Worm (Caenorhabditis elegans) whole organism, L2 larva: ENCODE data around the gene ctsa-1.1.

Experiments used
- C34F6.9 ChIP-seq: fragments of 150-350 bp; optimal IDR thresholded peaks from 2 replicates; lab custom pipeline; 2014; ENCODE audit warnings: missing biosample characterization, missing genetic modification characterization
- F13H6.1 ChIP-seq: sonication (generic microtip); optimal IDR thresholded peaks from 2 replicates; lab custom pipeline; 2016; ENCODE audit warnings: missing genetic modification characterization, missing compliant biosample characterization
- R02D3.7 ChIP-seq: fragments of 150-350 bp; optimal IDR thresholded peaks from 2 replicates; lab custom pipeline; 2014; ENCODE audit warnings: missing biosample characterization, missing genetic modification characterization
- Y55F3AM.14 ChIP-seq: fragments of 200-800 bp; sonication (Bioruptor generic); optimal IDR thresholded peaks from 2 replicates; lab custom pipeline; 2018; ENCODE audit warnings: mild to moderate bottlenecking, missing genetic modification characterization, missing compliant biosample characterization
- ZK546.5 ChIP-seq: sonication (generic microtip); optimal IDR thresholded peaks from 2 replicates; lab custom pipeline; 2017; ENCODE audit warnings: missing biosample characterization, missing genetic modification characterization
- alr-1 ChIP-seq: fragments of 150-350 bp; optimal IDR thresholded peaks from 2 replicates; lab custom pipeline; 2014; ENCODE audit warnings: missing biosample characterization, missing genetic modification characterization
- aly-2 ChIP-seq: fragments of 150-350 bp; optimal IDR thresholded peaks from 2 replicates; lab custom pipeline; 2014; ENCODE audit warnings: missing biosample characterization, missing genetic modification characterization
- ama-1 ChIP-seq: fragments of 150-350 bp; optimal IDR thresholded peaks from 2 replicates; lab custom pipeline; 2018; ENCODE audit warnings: inconsistent platforms
- blmp-1 ChIP-seq: sonication (generic microtip); optimal IDR thresholded peaks from 2 replicates; lab custom pipeline; 2017; ENCODE audit warnings: missing genetic modification characterization, mild to moderate bottlenecking, missing compliant biosample characterization, antibody characterized with exemption, moderate library complexity; ENCODE audit not compliant: insufficient read depth
- ceh-16 ChIP-seq: fragments of 150-350 bp; optimal IDR thresholded peaks from 2 replicates; lab custom pipeline; 2014; ENCODE audit warnings: missing biosample characterization, missing genetic modification characterization
- ceh-82 ChIP-seq: fragments of 150-350 bp; optimal IDR thresholded peaks from 2 replicates; lab custom pipeline; 2014; ENCODE audit warnings: missing biosample characterization, missing genetic modification characterization
- crh-2 ChIP-seq: sonication (generic microtip); optimal IDR thresholded peaks from 2 replicates; lab custom pipeline; 2017; ENCODE audit warnings: missing biosample characterization, missing genetic modification characterization
- dmd-4 ChIP-seq: sonication (generic microtip); optimal IDR thresholded peaks from 2 replicates; lab custom pipeline; 2017; ENCODE audit warnings: missing biosample characterization, missing genetic modification characterization
- egl-27 ChIP-seq: sonication (generic microtip); optimal IDR thresholded peaks from 3 replicates; lab custom pipeline; 2017; ENCODE audit warnings: missing biosample characterization, missing genetic modification reagents, missing genetic modification characterization
- elt-1 ChIP-seq: fragments of 150-350 bp; optimal IDR thresholded peaks from 2 replicates; lab custom pipeline; 2014; ENCODE audit warnings: missing biosample characterization, missing genetic modification characterization
- elt-3 ChIP-seq: sonication (generic microtip); optimal IDR thresholded peaks from 2 replicates; lab custom pipeline; 2017; ENCODE audit warnings: missing biosample characterization, missing genetic modification characterization
- fos-1 ChIP-seq: fragments of 150-350 bp; optimal IDR thresholded peaks from 2 replicates; lab custom pipeline; 2014; ENCODE audit warnings: missing biosample characterization, missing genetic modification characterization
- gmeb-1 ChIP-seq: fragments of 150-350 bp; optimal IDR thresholded peaks from 2 replicates; lab custom pipeline; 2014; ENCODE audit warnings: missing biosample characterization, missing genetic modification characterization
- lin-11 ChIP-seq: fragments of 150-350 bp; sonication (generic microtip); optimal IDR thresholded peaks from 2 replicates; lab custom pipeline; 2014; ENCODE audit warnings: missing biosample characterization, missing genetic modification characterization, inconsistent platforms, mixed read lengths
- lin-13 ChIP-seq: fragments of 150-350 bp; optimal IDR thresholded peaks from 2 replicates; lab custom pipeline; 2014; ENCODE audit warnings: missing biosample characterization, missing genetic modification reagents, missing genetic modification characterization
- lin-39 ChIP-seq: fragments of 150-350 bp; optimal IDR thresholded peaks from 2 replicates; lab custom pipeline; 2014; ENCODE audit warnings: missing biosample characterization, missing genetic modification reagents, missing genetic modification characterization
- lsy-2 ChIP-seq, 2 experiments: fragments of 150-350 bp in 1 of 2; sonication (generic microtip) in 1 of 2; optimal IDR thresholded peaks; 2 replicates each; lab custom pipeline; 2014 to 2017; ENCODE audit warnings: missing biosample characterization in 2 of 2, missing genetic modification characterization in 2 of 2
- mab-5 ChIP-seq: fragments of 150-350 bp; optimal IDR thresholded peaks from 2 replicates; lab custom pipeline; 2014; ENCODE audit warnings: missing biosample characterization, missing genetic modification characterization
- mbf-1 ChIP-seq: sonication (generic microtip); optimal IDR thresholded peaks from 2 replicates; lab custom pipeline; 2017; ENCODE audit warnings: missing biosample characterization, missing genetic modification characterization
- mdl-1 ChIP-seq, 2 experiments: fragments of 150-350 bp in 1 of 2; sonication (generic microtip) in 1 of 2; optimal IDR thresholded peaks; 2 replicates each; lab custom pipeline; 2017; ENCODE audit warnings: missing biosample characterization in 2 of 2, missing genetic modification characterization in 2 of 2
- nhr-10 ChIP-seq: sonication (generic microtip); optimal IDR thresholded peaks from 2 replicates; lab custom pipeline; 2017; ENCODE audit warnings: missing biosample characterization, missing genetic modification characterization
- nhr-11 ChIP-seq: fragments of 150-350 bp; optimal IDR thresholded peaks from 2 replicates; lab custom pipeline; 2014; ENCODE audit warnings: missing biosample characterization, missing genetic modification characterization
- nhr-12 ChIP-seq: fragments of 150-350 bp; optimal IDR thresholded peaks from 2 replicates; lab custom pipeline; 2014; ENCODE audit warnings: missing biosample characterization, missing genetic modification characterization
- nhr-129 ChIP-seq: fragments of 150-350 bp; optimal IDR thresholded peaks from 2 replicates; lab custom pipeline; 2014; ENCODE audit warnings: missing biosample characterization, missing genetic modification characterization
- nhr-21 ChIP-seq: fragments of 150-350 bp; optimal IDR thresholded peaks from 2 replicates; lab custom pipeline; 2014; ENCODE audit warnings: missing biosample characterization, missing genetic modification characterization
- nhr-23 ChIP-seq: fragments of 150-350 bp; optimal IDR thresholded peaks from 2 replicates; lab custom pipeline; 2014; ENCODE audit warnings: missing biosample characterization, missing genetic modification reagents, missing genetic modification characterization
- nhr-237 ChIP-seq: fragments of 150-350 bp; optimal IDR thresholded peaks from 2 replicates; lab custom pipeline; 2014; ENCODE audit warnings: missing biosample characterization, missing genetic modification characterization
- nhr-25 ChIP-seq: fragments of 150-350 bp; sonication (generic microtip); optimal IDR thresholded peaks from 3 replicates; lab custom pipeline; 2014; ENCODE audit warnings: missing biosample characterization, missing genetic modification characterization
- nhr-6 ChIP-seq: fragments of 150-350 bp; optimal IDR thresholded peaks from 2 replicates; lab custom pipeline; 2014; ENCODE audit warnings: missing biosample characterization, missing genetic modification characterization
- nhr-77 ChIP-seq: fragments of 150-350 bp; optimal IDR thresholded peaks from 2 replicates; lab custom pipeline; 2014; ENCODE audit warnings: missing biosample characterization, missing genetic modification characterization
- peb-1 ChIP-seq: fragments of 150-350 bp; optimal IDR thresholded peaks from 2 replicates; lab custom pipeline; 2014; ENCODE audit warnings: missing biosample characterization, missing genetic modification characterization
- sem-4 ChIP-seq: fragments of 150-350 bp; optimal IDR thresholded peaks from 2 replicates; lab custom pipeline; 2014; ENCODE audit warnings: missing biosample characterization, missing genetic modification reagents, missing genetic modification characterization
- skn-1 ChIP-seq: sonication (generic microtip); optimal IDR thresholded peaks from 2 replicates; lab custom pipeline; 2017; ENCODE audit warnings: missing biosample characterization, missing genetic modification characterization
- sma-3 ChIP-seq: sonication (generic microtip); optimal IDR thresholded peaks from 2 replicates; lab custom pipeline; 2016; ENCODE audit warnings: missing genetic modification reagents, missing genetic modification characterization, missing compliant biosample characterization
- sma-9 ChIP-seq, 2 experiments: fragments of 150-350 bp in 1 of 2; sonication (generic microtip) in 1 of 2; optimal IDR thresholded peaks; 2 replicates each; lab custom pipeline; 2014 to 2016; ENCODE audit warnings: missing genetic modification characterization in 2 of 2, mild to moderate bottlenecking in 1 of 2, missing biosample characterization in 1 of 2, missing compliant biosample characterization in 1 of 2, missing genetic modification reagents in 1 of 2, moderate library complexity in 1 of 2
- snpc-4 ChIP-seq: fragments of 150-350 bp; optimal IDR thresholded peaks from 2 replicates; lab custom pipeline; 2014; ENCODE audit warnings: missing biosample characterization, missing genetic modification characterization
- unc-39 ChIP-seq: fragments of 150-350 bp; optimal IDR thresholded peaks from 2 replicates; lab custom pipeline; 2014; ENCODE audit warnings: missing biosample characterization, missing genetic modification characterization
- unc-55 ChIP-seq: fragments of 150-350 bp; sonication (generic microtip); optimal IDR thresholded peaks from 3 replicates; lab custom pipeline; 2014; ENCODE audit warnings: missing biosample characterization, missing genetic modification reagents, missing genetic modification characterization
- unc-62 ChIP-seq: fragments of 150-350 bp; optimal IDR thresholded peaks from 2 replicates; lab custom pipeline; 2014; ENCODE audit warnings: missing biosample characterization, missing genetic modification reagents, missing genetic modification characterization
- zag-1 ChIP-seq: fragments of 150-350 bp; optimal IDR thresholded peaks from 2 replicates; lab custom pipeline; 2014; ENCODE audit warnings: missing biosample characterization, missing genetic modification characterization
- ztf-1 ChIP-seq: fragments of 200-800 bp; sonication (Bioruptor generic); conservative IDR thresholded peaks from 2 replicates; pipeline ENCODE4 v1.3.6; 2022; ENCODE audit warnings: missing genetic modification characterization, missing compliant biosample characterization
- ztf-11 ChIP-seq: sonication (generic microtip); optimal IDR thresholded peaks from 2 replicates; lab custom pipeline; 2017; ENCODE audit warnings: missing biosample characterization, missing genetic modification characterization
- ztf-4 ChIP-seq: fragments of 150-350 bp; optimal IDR thresholded peaks from 2 replicates; lab custom pipeline; 2014; ENCODE audit warnings: missing biosample characterization, missing genetic modification characterization

ctsa-1.1 gene

ce11 chrII:4745281-4745680 is 7.8 kb downstream of the ctsa-1.1 start:
- TF ChIP-seq elt-1 (tag; lab: Kevin White, UChicago), result no peak
- no peak for TF ChIP-seq mab-5 (tag; lab: Kevin White, UChicago)
- TF ChIP-seq ceh-82, result no peak
- TF ChIP-seq nhr-10 (tag; lab: Kevin White, UChicago), result no peak
- TF ChIP-seq nhr-77 (tag; lab: Kevin White, UChicago), result no peak
- TF ChIP-seq nhr-6 (tag; lab: Kevin White, UChicago), result no peak
- TF ChIP-seq C34F6.9 (tag; lab: Kevin White, UChicago), result no peak
- no peak for TF ChIP-seq ama-1 (lab: Kevin White, UChicago)
- no peak for TF ChIP-seq nhr-23
- TF ChIP-seq nhr-11 (tag; lab: Kevin White, UChicago), result peak; percentile 43
- TF ChIP-seq mdl-1 (tag; optimal IDR thresholded peaks at IDR 0.05; lab: Kevin White, UChicago), result peak in 1 of 2 experiments; percentile 2
- TF ChIP-seq unc-55, result no peak
- peak; percentile 33 for TF ChIP-seq gmeb-1
- peak in 1 of 2 experiments; percentile 37 for TF ChIP-seq lsy-2 (tag; optimal IDR thresholded peaks at IDR 0.05; lab: Kevin White, UChicago)
- no peak for TF ChIP-seq zag-1 (tag; lab: Kevin White, UChicago)
- TF ChIP-seq fos-1 (tag; lab: Kevin White, UChicago), result peak; percentile 39
- TF ChIP-seq egl-27 (tag; lab: Kevin White, UChicago), result peak; percentile 78
- TF ChIP-seq nhr-21 (tag; lab: Kevin White, UChicago), result peak; percentile 90
- TF ChIP-seq nhr-129 (tag; lab: Kevin White, UChicago), result peak; percentile 13
- peak; percentile 50 for TF ChIP-seq ztf-4 (tag; lab: Kevin White, UChicago)
- no peak for TF ChIP-seq alr-1 (tag; lab: Kevin White, UChicago)
- no peak for TF ChIP-seq lin-11
- TF ChIP-seq ZK546.5, result no peak
- no peak for TF ChIP-seq ztf-1
- TF ChIP-seq aly-2, result no peak
- TF ChIP-seq mbf-1 (tag; lab: Kevin White, UChicago), result no peak
- no peak for TF ChIP-seq ztf-11 (tag; lab: Kevin White, UChicago)
- peak; percentile 85 for TF ChIP-seq sma-3
- no peak for TF ChIP-seq peb-1 (tag; lab: Kevin White, UChicago)
- no peak for TF ChIP-seq unc-62 (GFP tag; lab: Kevin White, UChicago)
- no peak for TF ChIP-seq unc-39 (tag; lab: Kevin White, UChicago)
- TF ChIP-seq blmp-1 (tag; lab: Kevin White, UChicago), result peak; percentile 88
- TF ChIP-seq nhr-12, result no peak
- TF ChIP-seq ceh-16, result no peak
- no peak for TF ChIP-seq Y55F3AM.14 (GFP tag; lab: Kevin White, UChicago)
- TF ChIP-seq crh-2 (tag; lab: Kevin White, UChicago), result peak; percentile 44
- TF ChIP-seq R02D3.7, result no peak
- TF ChIP-seq lin-13 (GFP tag; lab: Kevin White, UChicago), result no peak
- no peak for TF ChIP-seq snpc-4
- no peak for TF ChIP-seq F13H6.1 (tag; lab: Kevin White, UChicago)
- no peak for TF ChIP-seq lin-39 (tag; lab: Kevin White, UChicago)
- no peak for TF ChIP-seq skn-1 (tag; lab: Kevin White, UChicago)
- no peak for TF ChIP-seq nhr-237 (tag; lab: Kevin White, UChicago)
- TF ChIP-seq elt-3, result no peak
- TF ChIP-seq sma-9 (GFP tag; optimal IDR thresholded peaks at IDR 0.05; lab: Kevin White, UChicago), result peak; percentile 96
- TF ChIP-seq sma-9 (tag; optimal IDR thresholded peaks at IDR 0.05; lab: Kevin White, UChicago), result peak; percentile 3
- peak; percentile 80 for TF ChIP-seq nhr-25 (tag; lab: Kevin White, UChicago)
- TF ChIP-seq sem-4 (tag; lab: Kevin White, UChicago), result no peak
- no peak for TF ChIP-seq dmd-4 (tag; lab: Kevin White, UChicago)
